Fruit fly (Drosophila melanogaster) whole organism, embryonic: Measurements from ENCODE around the gene Sgp.

Experiments used
- Abd-B ChIP-seq: fragments of 200-800 bp; sonication (Bioruptor generic); optimal IDR thresholded peaks from 2 replicates; lab custom pipeline; 2018; ENCODE audit warnings: missing biosample characterization, mild to moderate bottlenecking, missing genetic modification characterization, moderate library complexity
- BEAF-32 ChIP-seq: fragments of 200-800 bp; sonication (Bioruptor generic); optimal IDR thresholded peaks from 3 replicates; lab custom pipeline; 2017; ENCODE audit warnings: missing biosample characterization, missing genetic modification characterization, mild to moderate bottlenecking, moderate library complexity, missing genetic modification reagents
- CG10654 ChIP-seq: fragments of 200-800 bp; sonication (Bioruptor generic); optimal IDR thresholded peaks from 2 replicates; lab custom pipeline; 2016; ENCODE audit warnings: missing biosample characterization, missing genetic modification characterization
- CG12744 ChIP-seq: fragments of 200-800 bp; sonication (Bioruptor generic); optimal IDR thresholded peaks from 2 replicates; lab custom pipeline; 2016; ENCODE audit warnings: missing biosample characterization, missing genetic modification characterization
- CG13123 ChIP-seq: fragments of 200-800 bp; sonication (Bioruptor generic); optimal IDR thresholded peaks from 2 replicates; lab custom pipeline; 2016; ENCODE audit warnings: missing biosample characterization, missing genetic modification characterization
- CG13287 ChIP-seq: fragments of 200-800 bp; sonication (Bioruptor generic); IDR thresholded peaks from 2 replicates; pipeline ENCODE4 v1.3.6; 2022; ENCODE audit warnings: missing biosample characterization, missing genetic modification characterization; ENCODE audit not compliant: partially characterized antibody
- CG13775 ChIP-seq: fragments of 200-800 bp; sonication (Bioruptor generic); optimal IDR thresholded peaks from 3 replicates; lab custom pipeline; 2017; ENCODE audit warnings: missing biosample characterization, mild to moderate bottlenecking, missing genetic modification characterization
- CG14014 ChIP-seq: fragments of 200-800 bp; sonication (Bioruptor generic); IDR thresholded peaks from 2 replicates; pipeline ENCODE4 v1.3.6; 2022; ENCODE audit warnings: missing biosample characterization, missing genetic modification characterization
- CG1602 ChIP-seq: fragments of 200-800 bp; sonication (Bioruptor generic); optimal IDR thresholded peaks from 3 replicates; lab custom pipeline; 2016; ENCODE audit warnings: missing biosample characterization, missing genetic modification characterization
- CG17186 ChIP-seq: fragments of 200-800 bp; sonication (Bioruptor generic); optimal IDR thresholded peaks from 3 replicates; lab custom pipeline; 2017; ENCODE audit warnings: missing biosample characterization, missing genetic modification reagents, missing genetic modification characterization
- CG1832 ChIP-seq: fragments of 200-800 bp; sonication (Bioruptor generic); optimal IDR thresholded peaks from 2 replicates; lab custom pipeline; 2017; ENCODE audit warnings: missing biosample characterization, mild to moderate bottlenecking, missing genetic modification characterization, inconsistent platforms
- CG18599 ChIP-seq: fragments of 200-800 bp; sonication (Bioruptor generic); optimal IDR thresholded peaks from 3 replicates; lab custom pipeline; 2017; ENCODE audit warnings: missing biosample characterization, missing genetic modification characterization, mild to moderate bottlenecking, moderate library complexity, missing genetic modification reagents
- CG2120 ChIP-seq: fragments of 200-800 bp; sonication (Bioruptor generic); optimal IDR thresholded peaks from 3 replicates; lab custom pipeline; 2016; ENCODE audit warnings: missing biosample characterization, missing genetic modification characterization
- CG32767 ChIP-seq: fragments of 200-800 bp; sonication (Bioruptor generic); IDR thresholded peaks from 2 replicates; pipeline ENCODE4 v1.3.6; 2022; ENCODE audit warnings: missing biosample characterization, missing genetic modification characterization
- CG5245 ChIP-seq: fragments of 200-800 bp; sonication (Bioruptor generic); optimal IDR thresholded peaks from 3 replicates; lab custom pipeline; 2016; ENCODE audit warnings: missing biosample characterization, missing genetic modification characterization
- CG6654 ChIP-seq: fragments of 200-800 bp; sonication (Bioruptor generic); optimal IDR thresholded peaks from 2 replicates; lab custom pipeline; 2017; ENCODE audit warnings: missing biosample characterization, mild to moderate bottlenecking, missing genetic modification characterization
- CG7786 ChIP-seq: fragments of 200-800 bp; sonication (Bioruptor generic); optimal IDR thresholded peaks from 2 replicates; lab custom pipeline; 2016; ENCODE audit warnings: missing biosample characterization, missing genetic modification characterization
- CG8089 ChIP-seq: fragments of 200-800 bp; sonication (Bioruptor generic); optimal IDR thresholded peaks from 3 replicates; lab custom pipeline; 2016; ENCODE audit warnings: missing biosample characterization, missing genetic modification characterization
- CG9797 ChIP-seq: fragments of 200-800 bp; sonication (Bioruptor generic); optimal IDR thresholded peaks from 3 replicates; lab custom pipeline; 2018; ENCODE audit warnings: missing biosample characterization, mild to moderate bottlenecking, missing genetic modification characterization
- CG9876 ChIP-seq: fragments of 200-800 bp; sonication (Bioruptor generic); optimal IDR thresholded peaks from 2 replicates; lab custom pipeline; 2016; ENCODE audit warnings: missing biosample characterization, missing genetic modification characterization
- Dbx ChIP-seq: fragments of 200-800 bp; sonication (Bioruptor generic); IDR thresholded peaks from 3 replicates; pipeline ENCODE4 v1.3.6; 2022; ENCODE audit warnings: missing biosample characterization, missing genetic modification characterization
- Dip2 ChIP-seq: fragments of 200-800 bp; sonication (Bioruptor generic); IDR thresholded peaks from 2 replicates; pipeline ENCODE4 v1.3.6; 2022; ENCODE audit warnings: missing biosample characterization, missing genetic modification characterization
- Doc3 ChIP-seq: fragments of 200-800 bp; sonication (Bioruptor generic); IDR thresholded peaks from 3 replicates; pipeline ENCODE4 v1.3.6; 2022; ENCODE audit warnings: missing biosample characterization, missing genetic modification characterization; ENCODE audit not compliant: partially characterized antibody
- Dp ChIP-seq: fragments of 200-800 bp; sonication (Bioruptor generic); optimal IDR thresholded peaks from 2 replicates; lab custom pipeline; 2018; ENCODE audit warnings: missing biosample characterization, mild to moderate bottlenecking, missing genetic modification characterization, moderate library complexity
- HLH3B ChIP-seq: fragments of 200-800 bp; sonication (Bioruptor generic); IDR thresholded peaks from 2 replicates; pipeline ENCODE4 v1.3.6; 2022; ENCODE audit warnings: missing biosample characterization, missing genetic modification characterization
- Mes4 ChIP-seq: fragments of 200-800 bp; sonication (Bioruptor generic); optimal IDR thresholded peaks from 2 replicates; lab custom pipeline; 2016; ENCODE audit warnings: missing biosample characterization, missing genetic modification characterization
- NFAT ChIP-seq: fragments of 200-800 bp; sonication (Bioruptor generic); IDR thresholded peaks from 2 replicates; pipeline ENCODE4 v1.3.6; 2022; ENCODE audit warnings: missing biosample characterization, missing genetic modification characterization
- Sox102F ChIP-seq: fragments of 200-800 bp; sonication (Bioruptor generic); optimal IDR thresholded peaks from 2 replicates; lab custom pipeline; 2018; ENCODE audit warnings: missing biosample characterization, mild to moderate bottlenecking, missing genetic modification characterization, moderate library complexity
- Xbp1 ChIP-seq: fragments of 200-800 bp; sonication (Bioruptor generic); optimal IDR thresholded peaks from 3 replicates; lab custom pipeline; 2016; ENCODE audit warnings: missing biosample characterization, mild to moderate bottlenecking, missing genetic modification characterization
- ash1 ChIP-seq: fragments of 200-800 bp; sonication (Bioruptor generic); optimal IDR thresholded peaks from 2 replicates; lab custom pipeline; 2018; ENCODE audit warnings: missing biosample characterization, mild to moderate bottlenecking, missing genetic modification characterization
- bbx ChIP-seq: fragments of 200-800 bp; sonication (Bioruptor generic); IDR thresholded peaks from 2 replicates; pipeline ENCODE4 v1.3.6; 2022; ENCODE audit warnings: missing biosample characterization, missing genetic modification characterization; ENCODE audit not compliant: partially characterized antibody
- caup ChIP-seq: fragments of 200-800 bp; sonication (Bioruptor generic); optimal IDR thresholded peaks from 3 replicates; lab custom pipeline; 2017; ENCODE audit warnings: missing biosample characterization, mild to moderate bottlenecking, missing genetic modification characterization, moderate library complexity; ENCODE audit not compliant: severe bottlenecking
- chn ChIP-seq: fragments of 200-800 bp; sonication (Bioruptor generic); optimal IDR thresholded peaks from 2 replicates; lab custom pipeline; 2016; ENCODE audit warnings: missing biosample characterization, missing genetic modification characterization
- eyg ChIP-seq: fragments of 200-800 bp; sonication (Bioruptor generic); optimal IDR thresholded peaks from 3 replicates; lab custom pipeline; 2016; ENCODE audit warnings: missing biosample characterization, missing genetic modification characterization
- fru ChIP-seq: fragments of >200 bp; optimal IDR thresholded peaks from 2 replicates; lab custom pipeline; 2017
- fu2 ChIP-seq: fragments of 200-800 bp; sonication (Bioruptor generic); optimal IDR thresholded peaks from 2 replicates; lab custom pipeline; 2016; ENCODE audit warnings: missing biosample characterization, missing genetic modification characterization
- gce ChIP-seq: fragments of 200-800 bp; sonication (Bioruptor generic); IDR thresholded peaks from 3 replicates; pipeline ENCODE4 v1.3.6; 2022; ENCODE audit warnings: missing biosample characterization, missing genetic modification characterization
- grau ChIP-seq: fragments of 200-800 bp; optimal IDR thresholded peaks from 3 replicates; lab custom pipeline; 2019; ENCODE audit warnings: missing biosample characterization, mild to moderate bottlenecking, missing genetic modification characterization, moderate library complexity
- ham ChIP-seq: fragments of 200-800 bp; sonication (Bioruptor generic); IDR thresholded peaks from 2 replicates; pipeline ENCODE4 v1.3.6; 2022; ENCODE audit warnings: missing biosample characterization, missing genetic modification characterization
- her ChIP-seq: fragments of 200-800 bp; sonication (Bioruptor generic); optimal IDR thresholded peaks from 2 replicates; lab custom pipeline; 2016; ENCODE audit warnings: missing biosample characterization, missing genetic modification characterization
- hth ChIP-seq: fragments of >200 bp; optimal IDR thresholded peaks from 2 replicates; lab custom pipeline; 2017; ENCODE audit warnings: inconsistent platforms
- lov ChIP-seq, 2 experiments: fragments of 200-800 bp in 1 of 2; fragments of >200 bp in 1 of 2; sonication (Bioruptor generic) in 1 of 2; IDR thresholded peaks in 1 of 2; optimal IDR thresholded peaks in 1 of 2; 2 replicates in 1 of 2; 3 replicates in 1 of 2; pipeline versions ENCODE4 v1.3.6 to Lab custom; 2017 to 2022; ENCODE audit warnings: missing biosample characterization in 1 of 2, missing genetic modification characterization in 1 of 2
- luna ChIP-seq: fragments of 200-800 bp; sonication (Bioruptor generic); optimal IDR thresholded peaks from 2 replicates; lab custom pipeline; 2016; ENCODE audit warnings: missing biosample characterization, missing genetic modification characterization
- mirr ChIP-seq: fragments of 200-800 bp; sonication (Bioruptor generic); optimal IDR thresholded peaks from 3 replicates; lab custom pipeline; 2018; ENCODE audit warnings: missing biosample characterization, mild to moderate bottlenecking, missing genetic modification characterization
- pzg ChIP-seq: fragments of 200-800 bp; sonication (Bioruptor generic); optimal IDR thresholded peaks from 3 replicates; lab custom pipeline; 2018; ENCODE audit warnings: missing biosample characterization, mild to moderate bottlenecking, missing genetic modification characterization, moderate library complexity
- sqz ChIP-seq: fragments of 200-800 bp; sonication (Bioruptor generic); optimal IDR thresholded peaks from 3 replicates; lab custom pipeline; 2018; ENCODE audit warnings: missing biosample characterization, mild to moderate bottlenecking, missing genetic modification characterization
- tap ChIP-seq: fragments of 200-800 bp; optimal IDR thresholded peaks from 3 replicates; lab custom pipeline; 2019; ENCODE audit warnings: missing biosample characterization, mild to moderate bottlenecking, missing genetic modification characterization, moderate library complexity
- tna ChIP-seq: fragments of 200-800 bp; sonication (Bioruptor generic); IDR thresholded peaks from 2 replicates; pipeline ENCODE4 v1.3.6; 2022; ENCODE audit warnings: missing biosample characterization, missing genetic modification characterization; ENCODE audit not compliant: partially characterized antibody
- usp ChIP-seq: fragments of >200 bp; optimal IDR thresholded peaks from 2 replicates; lab custom pipeline; 2017; ENCODE audit warnings: missing biosample characterization, missing genetic modification characterization
- zen ChIP-seq: fragments of 200-800 bp; sonication (Bioruptor generic); optimal IDR thresholded peaks from 3 replicates; lab custom pipeline; 2018; ENCODE audit warnings: missing biosample characterization, mild to moderate bottlenecking, missing genetic modification characterization, moderate library complexity
- zfh1 ChIP-seq: fragments of 200-800 bp; sonication (Bioruptor generic); IDR thresholded peaks from 3 replicates; pipeline ENCODE4 v1.3.6; 2022; ENCODE audit warnings: missing biosample characterization, missing genetic modification characterization

Sgp gene

DNA sequence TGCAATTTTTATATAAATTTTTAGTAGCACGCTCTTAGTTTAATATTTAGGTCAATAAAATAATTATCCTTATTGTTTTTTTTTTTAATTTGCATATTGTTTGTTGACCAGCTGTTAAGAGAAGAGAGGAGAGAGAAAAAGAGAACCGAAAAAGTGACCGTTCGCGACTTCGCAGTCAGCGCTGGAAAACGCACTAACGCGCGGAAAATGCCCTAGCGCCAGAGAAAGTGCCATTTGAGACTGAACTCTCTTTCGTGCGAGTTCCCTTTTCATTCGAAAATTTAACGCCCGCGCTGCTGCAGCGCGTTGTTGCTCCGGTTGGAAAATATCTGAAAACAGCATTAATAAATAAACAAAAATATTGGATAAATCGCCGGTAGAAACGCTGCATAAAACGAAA is 23.6 kb downstream of the Sgp start (continued):
- TF ChIP-seq CG6654 (GFP tag; lab: Kevin White, UChicago) (no peak), Doc3 (GFP tag; lab: Robert Waterston, UW) (no peak), CG7786 (no peak), CG13287 (GFP tag; lab: Robert Waterston, UW) (peak; percentile 60), CG18599 (GFP tag; lab: Kevin White, UChicago) (peak; percentile 20), Dip2 (GFP tag; lab: Robert Waterston, UW) (no peak), CG17186 (GFP tag; lab: Kevin White, UChicago) (peak; percentile 7), gce (GFP tag; lab: Robert Waterston, UW) (no peak), CG10654 (GFP tag; lab: Kevin White, UChicago) (no peak), fu2 (no peak), CG5245 (GFP tag; lab: Kevin White, UChicago) (no peak), Dp (no peak), usp (GFP tag; lab: Kevin White, UChicago) (no peak), caup (GFP tag; lab: Kevin White, UChicago) (peak; percentile 27), luna (GFP tag; lab: Kevin White, UChicago) (no peak), bbx (GFP tag; lab: Robert Waterston, UW) (peak; percentile 65), CG32767 (no peak), Sox102F (GFP tag; lab: Kevin White, UChicago) (no peak), CG9797 (GFP tag; lab: Kevin White, UChicago) (peak; percentile 71), fru (lab: Kevin White, UChicago) (no peak), CG1602 (GFP tag; lab: Kevin White, UChicago) (no peak), Abd-B (GFP tag; lab: Kevin White, UChicago) (no peak), her (peak; percentile 21), CG12744 (no peak), Mes4 (peak; percentile 20), tap (tag; lab: Kevin White, UChicago) (no peak), mirr (GFP tag; lab: Kevin White, UChicago) (no peak), sqz (peak; percentile 4), CG1832 (no peak), Xbp1 (GFP tag; lab: Kevin White, UChicago) (no peak), chn (GFP tag; lab: Kevin White, UChicago) (peak; percentile 34), CG14014 (peak; percentile 14; the same call in 1 of the 2 replicates), eyg (GFP tag; lab: Kevin White, UChicago) (no peak), CG8089 (GFP tag; lab: Kevin White, UChicago) (no peak), zfh1 (peak; percentile 10; the same call in 1 of the 3 replicates), grau (tag; lab: Kevin White, UChicago) (peak; percentile 18), zen (tag; lab: Kevin White, UChicago) (no peak), hth (lab: Kevin White, UChicago) (no peak), NFAT (GFP tag; lab: Robert Waterston, UW) (no peak), HLH3B (GFP tag; lab: Robert Waterston, UW) (no peak), CG13775 (GFP tag; lab: Kevin White, UChicago) (no peak), CG2120 (GFP tag; lab: Kevin White, UChicago) (no peak), lov (optimal IDR thresholded peaks at IDR 0.05; lab: Kevin White, UChicago) (no peak), lov (GFP tag; IDR thresholded peaks at IDR 0.05; lab: Robert Waterston, UW) (peak; percentile 25; the same call in 1 of the 3 replicates), CG13123 (GFP tag; lab: Kevin White, UChicago) (no peak), CG9876 (GFP tag; lab: Kevin White, UChicago) (no peak), ham (GFP tag; lab: Robert Waterston, UW) (no peak), BEAF-32 (GFP tag; lab: Kevin White, UChicago) (peak; percentile 2), ash1 (GFP tag; lab: Kevin White, UChicago) (no peak), pzg (GFP tag; lab: Kevin White, UChicago) (peak; percentile 31), tna (no peak), Dbx (GFP tag; lab: Robert Waterston, UW) (no peak)
